Fruit fly (Drosophila melanogaster): Measurements from ENCODE around the gene her.

her gene

dm6 chr2L:16643961-16644360 is 33.0 kb upstream of the her start (continued):
- TF ChIP-seq CG32006 (GFP tag; optimal IDR thresholded peaks at IDR 0.05) (peak; percentile 71), cyc (GFP tag; optimal IDR thresholded peaks at IDR 0.05) (peak; percentile 54), CG10631 (GFP tag; optimal IDR thresholded peaks at IDR 0.05) (peak; percentile 32), lz (GFP tag; optimal IDR thresholded peaks at IDR 0.05) (peak; percentile 60), Lpt (GFP tag; optimal IDR thresholded peaks at IDR 0.05) (peak; percentile 46), Eip75B (GFP tag; optimal IDR thresholded peaks at IDR 0.05) (peak; percentile 65), Hr38 (GFP tag; optimal IDR thresholded peaks at IDR 0.05) (no peak), acj6 (GFP tag; optimal IDR thresholded peaks at IDR 0.05) (peak; percentile 67), CG6808 (GFP tag; optimal IDR thresholded peaks at IDR 0.05) (peak; percentile 31), CG8632 (GFP tag; optimal IDR thresholded peaks at IDR 0.05) (peak; percentile 59), net (GFP tag; optimal IDR thresholded peaks at IDR 0.05) (peak; percentile 3), CG6792 (GFP tag; optimal IDR thresholded peaks at IDR 0.05) (peak; percentile 67), CG7368 (GFP tag; optimal IDR thresholded peaks at IDR 0.05) (peak; percentile 31), Blimp-1 (GFP tag; optimal IDR thresholded peaks at IDR 0.05) (peak; percentile 43), esn (GFP tag; optimal IDR thresholded peaks at IDR 0.05) (peak; percentile 80), fd59A (GFP tag; optimal IDR thresholded peaks at IDR 0.05) (peak; percentile 14), CG11762 (GFP tag; optimal IDR thresholded peaks at IDR 0.05; ENCODE audit: insufficient read depth) (peak; percentile 47), CG6163 (GFP tag; IDR thresholded peaks at IDR 0.05) (peak; percentile 62), ss (GFP tag; optimal IDR thresholded peaks at IDR 0.05) (peak in 1 of 2 experiments; percentile 7)

- TF ChIP-seq Met (GFP tag; optimal IDR thresholded peaks at IDR 0.05): peak; percentile 20
- 0 out of 2 replicates have a peak, but pooled peaks have one; percentile 8 for TF ChIP-seq CG15336 (GFP tag; IDR thresholded peaks at IDR 0.05)
- TF ChIP-seq CG34406 (GFP tag; optimal IDR thresholded peaks at IDR 0.05): no peak
- peak; percentile 44; the same call in 1 of the 3 replicates for TF ChIP-seq CG8119 (GFP tag; IDR thresholded peaks at IDR 0.05)
- TF ChIP-seq net (GFP tag; optimal IDR thresholded peaks at IDR 0.05): no peak
- TF ChIP-seq Lpt (GFP tag; optimal IDR thresholded peaks at IDR 0.05): no peak
- TF ChIP-seq eg (GFP tag; IDR thresholded peaks at IDR 0.05): peak; percentile 32; the same call in 1 of the 3 replicates
- no peak for TF ChIP-seq spab (GFP tag; optimal IDR thresholded peaks at IDR 0.05)
- TF ChIP-seq Eip75B (GFP tag; optimal IDR thresholded peaks at IDR 0.05): peak; percentile 2
- TF ChIP-seq CG11902 (GFP tag; optimal IDR thresholded peaks at IDR 0.05): no peak
- peak; percentile 22 for TF ChIP-seq Ets96B (tag; optimal IDR thresholded peaks at IDR 0.05)
- TF ChIP-seq OdsH (GFP tag; optimal IDR thresholded peaks at IDR 0.05): no peak
- TF ChIP-seq CG10631 (GFP tag; optimal IDR thresholded peaks at IDR 0.05): peak; percentile 15
- TF ChIP-seq ss (GFP tag; optimal IDR thresholded peaks at IDR 0.05): no peak
- TF ChIP-seq CG8319 (GFP tag; optimal IDR thresholded peaks at IDR 0.05): no peak
- no peak for TF ChIP-seq CG11294 (GFP tag; IDR thresholded peaks at IDR 0.05)
- no peak for TF ChIP-seq fkh (GFP tag; optimal IDR thresholded peaks at IDR 0.05)
- no peak for TF ChIP-seq CG6854 (GFP tag; optimal IDR thresholded peaks at IDR 0.05)
- TF ChIP-seq fd85E (GFP tag; optimal IDR thresholded peaks at IDR 0.05): no peak
- TF ChIP-seq fd59A (GFP tag; optimal IDR thresholded peaks at IDR 0.05): no peak
- no peak for TF ChIP-seq Sox102F (GFP tag; optimal IDR thresholded peaks at IDR 0.05)
- no peak for TF ChIP-seq Sox15 (GFP tag; optimal IDR thresholded peaks at IDR 0.05)
- no peak for TF ChIP-seq CG6163 (GFP tag; IDR thresholded peaks at IDR 0.05)
- peak; percentile 79 for TF ChIP-seq Eip78C (GFP tag)
- no peak for TF ChIP-seq dac (GFP tag; optimal IDR thresholded peaks at IDR 0.05)
- TF ChIP-seq topi (GFP tag; optimal IDR thresholded peaks at IDR 0.05): peak; percentile 30
- TF ChIP-seq CG16779 (tag; optimal IDR thresholded peaks at IDR 0.05): no peak
- peak; percentile 40 for TF ChIP-seq CG32006 (GFP tag; optimal IDR thresholded peaks at IDR 0.05)
- peak; percentile 4 for TF ChIP-seq Hr39 (GFP tag; optimal IDR thresholded peaks at IDR 0.05)
- TF ChIP-seq Gug (GFP tag; IDR thresholded peaks at IDR 0.05): no peak
- no peak for TF ChIP-seq Eip93F (GFP tag; optimal IDR thresholded peaks at IDR 0.05)
- no peak for TF ChIP-seq Hr4 (GFP tag; optimal IDR thresholded peaks at IDR 0.05)
- TF ChIP-seq dsx (GFP tag; optimal IDR thresholded peaks at IDR 0.05; ENCODE audit: poor library complexity, severe bottlenecking): no peak
- TF ChIP-seq achi (GFP tag; optimal IDR thresholded peaks at IDR 0.05): peak; percentile 0
- no peak for TF ChIP-seq Hr38 (GFP tag; optimal IDR thresholded peaks at IDR 0.05)
- peak; percentile 19 for TF ChIP-seq Smox (GFP tag; optimal IDR thresholded peaks at IDR 0.05)
- TF ChIP-seq svp (GFP tag): peak; percentile 73
- peak; percentile 21 for TF ChIP-seq CG3032 (tag; optimal IDR thresholded peaks at IDR 0.05)
Measured at dm6 chr2L:16645479-16646302, 31.3 kb upstream of the her start.
